Fruit fly (Drosophila melanogaster) whole organism, embryonic: Measurements from ENCODE around the gene Gr28a.

Experiments
- Abd-B ChIP-seq: fragments of 200-800 bp; sonication (Bioruptor generic); optimal IDR thresholded peaks from 2 replicates; lab custom pipeline; 2018; ENCODE audit warnings: missing biosample characterization, mild to moderate bottlenecking, missing genetic modification characterization, moderate library complexity
- BEAF-32 ChIP-seq: fragments of 200-800 bp; sonication (Bioruptor generic); optimal IDR thresholded peaks from 3 replicates; lab custom pipeline; 2017; ENCODE audit warnings: missing biosample characterization, missing genetic modification characterization, mild to moderate bottlenecking, moderate library complexity, missing genetic modification reagents
- Bgb ChIP-seq: fragments of 200-800 bp; sonication (Bioruptor generic); IDR thresholded peaks from 2 replicates; pipeline ENCODE4 v1.3.6; 2022; ENCODE audit warnings: missing biosample characterization, missing genetic modification characterization; ENCODE audit not compliant: partially characterized antibody
- CG11456 ChIP-seq: fragments of 200-800 bp; sonication (Bioruptor generic); IDR thresholded peaks from 3 replicates; pipeline ENCODE4 v1.3.6; 2022; ENCODE audit warnings: missing biosample characterization, missing genetic modification characterization
- CG11695 ChIP-seq: fragments of 200-800 bp; sonication (Bioruptor generic); IDR thresholded peaks from 3 replicates; pipeline ENCODE4 v1.3.6; 2022; ENCODE audit warnings: missing biosample characterization, missing genetic modification characterization
- CG12219 ChIP-seq: fragments of 200-800 bp; sonication (Bioruptor generic); optimal IDR thresholded peaks from 3 replicates; lab custom pipeline; 2018; ENCODE audit warnings: missing biosample characterization, mild to moderate bottlenecking, missing genetic modification characterization
- CG14441 ChIP-seq: fragments of 200-800 bp; sonication (Bioruptor generic); IDR thresholded peaks from 2 replicates; pipeline ENCODE4 v1.3.6; 2022; ENCODE audit warnings: missing biosample characterization, missing genetic modification characterization
- CG14860 ChIP-seq: fragments of 200-800 bp; sonication (Bioruptor generic); IDR thresholded peaks from 3 replicates; pipeline ENCODE4 v1.3.6; 2022; ENCODE audit warnings: missing biosample characterization, missing genetic modification characterization; ENCODE audit not compliant: partially characterized antibody
- CG15601 ChIP-seq: fragments of 200-800 bp; sonication (Bioruptor generic); optimal IDR thresholded peaks from 3 replicates; lab custom pipeline; 2019; ENCODE audit warnings: missing biosample characterization, mild to moderate bottlenecking, missing genetic modification characterization, moderate library complexity
- CG16815 ChIP-seq: fragments of 200-800 bp; sonication (Bioruptor generic); optimal IDR thresholded peaks from 3 replicates; lab custom pipeline; 2017; ENCODE audit warnings: missing biosample characterization, mild to moderate bottlenecking, missing genetic modification characterization
- CG17359 ChIP-seq: fragments of 200-800 bp; sonication (Bioruptor generic); optimal IDR thresholded peaks from 3 replicates; lab custom pipeline; 2018; ENCODE audit warnings: missing biosample characterization, mild to moderate bottlenecking, missing genetic modification characterization, moderate library complexity
- CG2199 ChIP-seq: fragments of 200-800 bp; sonication (Bioruptor generic); IDR thresholded peaks from 3 replicates; pipeline ENCODE4 v1.3.6; 2022; ENCODE audit warnings: missing biosample characterization, missing genetic modification characterization
- CG30431 ChIP-seq: fragments of 200-800 bp; sonication (Bioruptor generic); optimal IDR thresholded peaks from 2 replicates; lab custom pipeline; 2017; ENCODE audit warnings: missing biosample characterization, missing genetic modification characterization
- CG31365 ChIP-seq: fragments of 200-800 bp; sonication (Bioruptor generic); optimal IDR thresholded peaks from 2 replicates; lab custom pipeline; 2018; ENCODE audit warnings: missing biosample characterization, mild to moderate bottlenecking, missing genetic modification characterization
- CG31388 ChIP-seq: fragments of 200-800 bp; sonication (Bioruptor generic); optimal IDR thresholded peaks from 2 replicates; lab custom pipeline; 2016; ENCODE audit warnings: missing biosample characterization, missing genetic modification characterization
- CG34376 ChIP-seq: fragments of 200-800 bp; sonication (Bioruptor generic); optimal IDR thresholded peaks from 2 replicates; lab custom pipeline; 2018; ENCODE audit warnings: missing biosample characterization, mild to moderate bottlenecking, missing genetic modification characterization
- CG34422 ChIP-seq: fragments of 200-800 bp; sonication (Bioruptor generic); IDR thresholded peaks from 3 replicates; pipeline ENCODE4 v1.3.6; 2022; ENCODE audit warnings: missing biosample characterization, missing genetic modification characterization
- CG4820 ChIP-seq: fragments of 200-800 bp; sonication (Bioruptor generic); optimal IDR thresholded peaks from 3 replicates; lab custom pipeline; 2016; ENCODE audit warnings: missing biosample characterization, missing genetic modification characterization
- CG6654 ChIP-seq: fragments of 200-800 bp; sonication (Bioruptor generic); optimal IDR thresholded peaks from 2 replicates; lab custom pipeline; 2017; ENCODE audit warnings: missing biosample characterization, mild to moderate bottlenecking, missing genetic modification characterization
- CG6683 ChIP-seq: fragments of 200-800 bp; sonication (Bioruptor generic); optimal IDR thresholded peaks from 2 replicates; lab custom pipeline; 2017; ENCODE audit warnings: missing biosample characterization, mild to moderate bottlenecking, missing genetic modification characterization, missing genetic modification reagents
- CG8924 ChIP-seq: fragments of 200-800 bp; optimal IDR thresholded peaks from 3 replicates; lab custom pipeline; 2019; ENCODE audit warnings: missing biosample characterization, mild to moderate bottlenecking, missing genetic modification characterization, moderate library complexity
- CG9437 ChIP-seq: fragments of 200-800 bp; sonication (Bioruptor generic); optimal IDR thresholded peaks from 2 replicates; lab custom pipeline; 2018; ENCODE audit warnings: missing biosample characterization, mild to moderate bottlenecking, missing genetic modification characterization
- CTCF ChIP-seq: fragments of 200-800 bp; sonication (Bioruptor generic); optimal IDR thresholded peaks from 2 replicates; lab custom pipeline; 2017; ENCODE audit warnings: missing biosample characterization, mild to moderate bottlenecking, missing genetic modification characterization, moderate library complexity
- D ChIP-seq, 2 experiments: fragments of 200-800 bp in 1 of 2; fragments of >200 bp in 1 of 2; sonication (Bioruptor generic) in 1 of 2; optimal IDR thresholded peaks; 2 replicates in 1 of 2; 3 replicates in 1 of 2; lab custom pipeline; 2017; ENCODE audit warnings: mild to moderate bottlenecking in 1 of 2, missing biosample characterization in 1 of 2, missing genetic modification characterization in 1 of 2, missing genetic modification reagents in 1 of 2
- Dbx ChIP-seq: fragments of 200-800 bp; sonication (Bioruptor generic); IDR thresholded peaks from 3 replicates; pipeline ENCODE4 v1.3.6; 2022; ENCODE audit warnings: missing biosample characterization, missing genetic modification characterization
- Deaf1 ChIP-seq: fragments of 200-800 bp; optimal IDR thresholded peaks from 3 replicates; lab custom pipeline; 2019; ENCODE audit warnings: missing biosample characterization, mild to moderate bottlenecking, missing genetic modification characterization, moderate library complexity
- Fer1 ChIP-seq: fragments of 200-800 bp; sonication (Bioruptor generic); optimal IDR thresholded peaks from 2 replicates; lab custom pipeline; 2017; ENCODE audit warnings: missing biosample characterization, mild to moderate bottlenecking, missing genetic modification characterization
- Fer2 ChIP-seq: fragments of 200-800 bp; sonication (Bioruptor generic); optimal IDR thresholded peaks from 2 replicates; lab custom pipeline; 2018; ENCODE audit warnings: missing biosample characterization, mild to moderate bottlenecking, missing genetic modification characterization, moderate library complexity
- HHEX ChIP-seq: fragments of 200-800 bp; sonication (Bioruptor generic); optimal IDR thresholded peaks from 3 replicates; lab custom pipeline; 2017; ENCODE audit warnings: missing biosample characterization, mild to moderate bottlenecking, missing genetic modification characterization, missing genetic modification reagents
- Hey ChIP-seq: fragments of 200-800 bp; sonication (Bioruptor generic); optimal IDR thresholded peaks from 3 replicates; lab custom pipeline; 2018; ENCODE audit warnings: missing biosample characterization, mild to moderate bottlenecking, missing genetic modification characterization
- Jarid2 ChIP-seq: fragments of 200-800 bp; sonication (Bioruptor generic); optimal IDR thresholded peaks from 3 replicates; lab custom pipeline; 2017; ENCODE audit warnings: mild to moderate bottlenecking, missing biosample characterization, missing genetic modification reagents, missing genetic modification characterization
- Lpt ChIP-seq: fragments of >200 bp; optimal IDR thresholded peaks from 2 replicates; lab custom pipeline; 2018; ENCODE audit warnings: missing biosample characterization, missing genetic modification characterization
- Neu2 ChIP-seq: fragments of 200-800 bp; sonication (Bioruptor generic); optimal IDR thresholded peaks from 3 replicates; lab custom pipeline; 2016; ENCODE audit warnings: missing biosample characterization, missing genetic modification characterization, borderline replicate concordance
- Stat92E ChIP-seq, 3 experiments: fragments of >200 bp in 2 of 3; fragments of 200-800 bp in 1 of 3; sonication (Bioruptor generic) in 1 of 3; optimal IDR thresholded peaks; 2 replicates each; lab custom pipeline; 2017 to 2019; ENCODE audit warnings: missing biosample characterization in 3 of 3, missing genetic modification characterization in 3 of 3, mild to moderate bottlenecking in 1 of 3, moderate library complexity in 1 of 3
- Taf1 ChIP-seq: fragments of 200-800 bp; sonication (Bioruptor generic); IDR thresholded peaks from 2 replicates; pipeline ENCODE4 v1.3.6; 2022; ENCODE audit warnings: missing biosample characterization, missing genetic modification characterization
- Tbp ChIP-seq: fragments of >200 bp; optimal IDR thresholded peaks from 2 replicates; lab custom pipeline; 2018; ENCODE audit warnings: missing biosample characterization, missing genetic modification characterization
- Xrp1 ChIP-seq: fragments of 200-800 bp; sonication (Bioruptor generic); IDR thresholded peaks from 2 replicates; pipeline ENCODE4 v1.3.6; 2022; ENCODE audit warnings: missing biosample characterization, missing genetic modification characterization
- bowl ChIP-seq: fragments of 200-800 bp; sonication (Bioruptor generic); IDR thresholded peaks from 2 replicates; pipeline ENCODE4 v1.3.6; 2022; ENCODE audit warnings: missing biosample characterization, missing genetic modification characterization
- crp ChIP-seq, 2 experiments: fragments of 200-800 bp; sonication (Bioruptor generic); optimal IDR thresholded peaks; 2 replicates in 1 of 2; 3 replicates in 1 of 2; lab custom pipeline; 2017; ENCODE audit warnings: missing biosample characterization in 2 of 2, missing genetic modification characterization in 2 of 2, mild to moderate bottlenecking in 1 of 2, moderate library complexity in 1 of 2
- gt ChIP-seq: fragments of 200-800 bp; sonication (Bioruptor generic); IDR thresholded peaks from 2 replicates; pipeline ENCODE4 v1.3.6; 2022; ENCODE audit warnings: missing biosample characterization, missing genetic modification characterization
- kay ChIP-seq: fragments of 200-800 bp; sonication (Bioruptor generic); optimal IDR thresholded peaks from 2 replicates; lab custom pipeline; 2016; ENCODE audit warnings: missing biosample characterization, missing genetic modification characterization
- nmo ChIP-seq: fragments of 200-800 bp; sonication (Bioruptor generic); optimal IDR thresholded peaks from 2 replicates; lab custom pipeline; 2018; ENCODE audit warnings: missing biosample characterization, mild to moderate bottlenecking, missing genetic modification characterization, moderate library complexity
- ro ChIP-seq: fragments of 200-800 bp; sonication (Bioruptor generic); IDR thresholded peaks from 2 replicates; pipeline ENCODE4 v1.3.6; 2022; ENCODE audit warnings: missing biosample characterization, missing genetic modification characterization
- sisA ChIP-seq: fragments of 200-800 bp; sonication (Bioruptor generic); IDR thresholded peaks from 2 replicates; pipeline ENCODE4 v1.3.6; 2022; ENCODE audit warnings: missing biosample characterization, missing genetic modification characterization
- slp2 ChIP-seq: fragments of 200-800 bp; sonication (Bioruptor generic); optimal IDR thresholded peaks from 2 replicates; lab custom pipeline; 2016; ENCODE audit warnings: missing biosample characterization, missing genetic modification characterization
- sqz ChIP-seq: fragments of 200-800 bp; sonication (Bioruptor generic); optimal IDR thresholded peaks from 3 replicates; lab custom pipeline; 2018; ENCODE audit warnings: missing biosample characterization, mild to moderate bottlenecking, missing genetic modification characterization
- tin ChIP-seq: fragments of 200-800 bp; sonication (Bioruptor generic); optimal IDR thresholded peaks from 3 replicates; lab custom pipeline; 2016; ENCODE audit warnings: missing biosample characterization, missing genetic modification characterization
- ttk ChIP-seq: fragments of 200-800 bp; sonication (Bioruptor generic); IDR thresholded peaks from 2 replicates; pipeline ENCODE4 v2.1.2; 2022; ENCODE audit warnings: missing biosample characterization, missing genetic modification characterization
- unpg ChIP-seq: fragments of 200-800 bp; sonication (Bioruptor generic); optimal IDR thresholded peaks from 3 replicates; lab custom pipeline; 2018; ENCODE audit warnings: missing biosample characterization, mild to moderate bottlenecking, missing genetic modification characterization, moderate library complexity
- wor ChIP-seq: fragments of 200-800 bp; sonication (Bioruptor generic); IDR thresholded peaks from 2 replicates; pipeline ENCODE4 v1.3.6; 2022; ENCODE audit warnings: missing biosample characterization, missing genetic modification characterization
- zen ChIP-seq: fragments of 200-800 bp; sonication (Bioruptor generic); optimal IDR thresholded peaks from 3 replicates; lab custom pipeline; 2018; ENCODE audit warnings: missing biosample characterization, mild to moderate bottlenecking, missing genetic modification characterization, moderate library complexity

Gr28a gene

dm6 chr2L:7452093-7452492 is 1.9 kb downstream of the Gr28a start (continued):
- TF ChIP-seq CG11695 (GFP tag; lab: Robert Waterston, UW) = no peak
- peak; percentile 20; the same call in 1 of the 2 replicates for TF ChIP-seq CG14441 (GFP tag; lab: Robert Waterston, UW)
- TF ChIP-seq Stat92E (GFP tag; optimal IDR thresholded peaks at IDR 0.05; lab: Kevin White, UChicago) = no peak
- no peak for TF ChIP-seq bowl (GFP tag; lab: Robert Waterston, UW)
- TF ChIP-seq Lpt (GFP tag; lab: Kevin White, UChicago) = no peak
- no peak for TF ChIP-seq Taf1 (GFP tag; lab: Robert Waterston, UW)
- no peak for TF ChIP-seq HHEX (GFP tag; lab: Kevin White, UChicago)
- TF ChIP-seq CTCF (GFP tag; lab: Kevin White, UChicago) = no peak
- TF ChIP-seq tin = no peak
- TF ChIP-seq CG11456 (GFP tag; lab: Robert Waterston, UW) = peak; percentile 31; the same call in 2 of the 3 replicates
- TF ChIP-seq sqz = no peak
- no peak for TF ChIP-seq Fer2 (tag; lab: Kevin White, UChicago)
- 0 out of 3 replicates have a peak, but pooled peaks have one; percentile 35 for TF ChIP-seq CG34422 (GFP tag; lab: Robert Waterston, UW)
- TF ChIP-seq CG31388 (GFP tag; lab: Kevin White, UChicago) = no peak
- no peak for TF ChIP-seq CG15601 (tag; lab: Kevin White, UChicago)
- no peak for TF ChIP-seq BEAF-32 (GFP tag; lab: Kevin White, UChicago)
- peak; percentile 99 for TF ChIP-seq CG9437
- TF ChIP-seq Abd-B (GFP tag; lab: Kevin White, UChicago) = no peak
- no peak for TF ChIP-seq Neu2 (GFP tag; lab: Kevin White, UChicago)
- no peak for TF ChIP-seq slp2 (GFP tag; lab: Kevin White, UChicago)
- TF ChIP-seq wor (GFP tag; lab: Robert Waterston, UW) = no peak
- no peak for TF ChIP-seq Dbx (GFP tag; lab: Robert Waterston, UW)
- TF ChIP-seq CG14860 (GFP tag; lab: Robert Waterston, UW) = no peak
- no peak for TF ChIP-seq Deaf1
- no peak for TF ChIP-seq CG31365 (tag; lab: Kevin White, UChicago)
- TF ChIP-seq CG6683 (GFP tag; lab: Kevin White, UChicago) = no peak
- TF ChIP-seq zen = no peak
- TF ChIP-seq CG8924 (tag; lab: Kevin White, UChicago) = no peak
- TF ChIP-seq unpg = no peak
- no peak for TF ChIP-seq ttk (GFP tag; lab: Robert Waterston, UW)
- TF ChIP-seq CG12219 (GFP tag; lab: Kevin White, UChicago) = no peak
- peak; percentile 62 for TF ChIP-seq Bgb (GFP tag; lab: Robert Waterston, UW)
- TF ChIP-seq gt (GFP tag; lab: Robert Waterston, UW) = no peak
- TF ChIP-seq Xrp1 (GFP tag; lab: Robert Waterston, UW) = no peak
- no peak for TF ChIP-seq kay (GFP tag; lab: Kevin White, UChicago)
- TF ChIP-seq CG4820 (GFP tag; lab: Kevin White, UChicago) = no peak
- no peak for TF ChIP-seq Tbp (GFP tag; lab: Kevin White, UChicago)
- TF ChIP-seq sisA (GFP tag; lab: Robert Waterston, UW) = no peak
- TF ChIP-seq CG17359 (tag; lab: Kevin White, UChicago) = no peak
- TF ChIP-seq CG6654 (GFP tag; lab: Kevin White, UChicago) = no peak
- TF ChIP-seq Hey (tag; lab: Kevin White, UChicago) = no peak
- no peak for TF ChIP-seq CG30431 (GFP tag; lab: Kevin White, UChicago)
- no peak for TF ChIP-seq D (optimal IDR thresholded peaks at IDR 0.05; lab: Kevin White, UChicago)
- no peak for TF ChIP-seq D (GFP tag; optimal IDR thresholded peaks at IDR 0.05; lab: Kevin White, UChicago)
- no peak for TF ChIP-seq Fer1 (GFP tag; lab: Kevin White, UChicago)
- no peak for TF ChIP-seq CG16815 (GFP tag; lab: Kevin White, UChicago)
- TF ChIP-seq ro (GFP tag; lab: Robert Waterston, UW) = no peak
- TF ChIP-seq nmo = no peak
- TF ChIP-seq Jarid2 (GFP tag; lab: Kevin White, UChicago) = peak; percentile 15
- TF ChIP-seq CG34376 = no peak
- TF ChIP-seq crp (GFP tag; optimal IDR thresholded peaks at IDR 0.05; lab: Kevin White, UChicago) = no peak
- peak; percentile 82 for TF ChIP-seq CG2199
